Fruit fly (Drosophila melanogaster): ENCODE data around the gene CG46466.
A peak's percentile ranks its signal among the peaks of the same experiment; 100 is the strongest.

CG46466 gene

dm6 chr4:659884-660846 is 2.8 kb downstream of the CG46466 start, which contains the start of gene gw:
gw (minus strand) TSS chr4:660608.
- TF ChIP-seq CG17801 (GFP tag; optimal IDR thresholded peaks at IDR 0.05; ENCODE audit: partially characterized antibody) = peak; percentile 65

DNA sequence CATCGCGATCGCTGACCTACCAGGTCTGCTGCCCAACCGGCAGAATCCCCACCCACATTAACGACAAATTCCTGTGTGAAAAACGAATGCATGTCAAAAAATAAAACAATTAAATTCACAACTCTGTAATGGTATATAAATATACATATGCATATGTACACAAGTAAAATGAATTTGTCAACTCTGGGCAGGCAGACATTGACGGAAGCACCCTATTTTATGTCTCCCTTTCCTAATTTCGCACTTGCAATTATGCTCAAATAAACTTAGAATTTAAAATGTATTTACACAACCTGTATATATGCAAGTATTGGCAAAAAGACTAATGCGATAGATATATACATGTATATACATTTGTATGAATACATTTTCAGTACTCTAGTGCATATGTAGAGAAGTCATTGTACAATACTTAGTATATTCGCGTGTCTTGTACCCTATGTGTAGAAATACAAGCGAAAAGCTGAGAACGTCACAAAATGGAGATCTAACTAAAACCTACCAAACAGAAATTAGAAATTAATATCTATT is 3.8 kb downstream of the CG46466 start:
- no peak for TF ChIP-seq CG17801 (GFP tag; optimal IDR thresholded peaks at IDR 0.05; ENCODE audit: partially characterized antibody)

- no peak for TF ChIP-seq CG17801 (GFP tag; optimal IDR thresholded peaks at IDR 0.05; ENCODE audit: partially characterized antibody)
Measured at dm6 chr4:647388-647787, 15.5 kb downstream of the CG46466 start.

DNA sequence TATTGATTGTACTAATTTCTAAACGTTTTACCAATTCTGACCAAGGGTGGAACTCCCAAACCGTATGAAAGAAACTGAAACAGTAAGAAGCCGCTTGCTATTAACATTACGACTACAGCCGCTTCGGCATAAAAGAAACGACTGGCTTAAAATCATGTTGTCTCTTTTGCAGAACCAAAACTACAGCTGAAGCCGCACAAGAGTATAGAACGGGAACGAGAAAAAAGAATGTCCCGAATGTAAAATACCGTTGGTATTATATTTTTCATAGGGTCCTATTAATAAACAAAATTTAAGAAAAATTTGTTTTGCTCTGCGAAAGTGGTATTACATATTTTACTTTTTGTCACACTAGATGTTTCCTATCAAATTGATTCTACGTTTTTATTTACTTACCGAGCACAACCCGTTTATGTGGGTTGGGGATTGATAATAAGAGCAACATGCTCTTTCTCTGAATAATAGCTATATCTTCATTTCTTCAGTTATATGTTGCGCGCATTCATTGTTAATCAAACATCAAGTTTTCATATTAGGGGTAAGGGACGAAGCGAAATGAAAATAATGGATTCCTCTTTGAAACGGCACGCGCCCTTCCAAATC is 16.4 kb downstream of the CG46466 start, which contains the start of gene Ekar:
Ekar (minus strand) TSS at position 143 of the 603 bp plus-strand sequence.
- TF ChIP-seq CG17801 (GFP tag; optimal IDR thresholded peaks at IDR 0.05; ENCODE audit: partially characterized antibody) = no peak

DNA sequence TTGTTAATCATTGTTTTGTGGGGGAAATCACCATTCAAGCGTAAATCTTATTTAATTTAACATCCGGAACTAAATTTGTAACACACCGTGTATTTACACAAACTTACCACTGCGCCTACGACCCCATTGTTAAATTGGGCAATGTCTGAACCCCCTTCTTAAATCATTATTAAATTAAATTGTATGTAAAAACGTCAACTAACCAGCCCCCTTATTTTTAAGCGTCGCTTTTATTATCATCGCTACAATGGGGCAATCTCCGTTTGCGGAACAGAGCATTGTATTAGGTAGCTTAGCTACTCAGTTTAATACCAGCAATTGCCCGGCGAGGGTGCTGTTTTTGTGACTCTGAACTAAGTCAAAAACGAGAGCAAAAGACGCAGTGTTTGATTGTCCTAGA is 33.5 kb downstream of the CG46466 start, which contains the start of gene Gat:
Gat (plus strand) TSS at position 301 of the 400 bp plus-strand sequence.
- TF ChIP-seq CG17801 (GFP tag; optimal IDR thresholded peaks at IDR 0.05; ENCODE audit: partially characterized antibody) = no peak

dm6 chr4:625898-626644 is 36.9 kb downstream of the CG46466 start, which contains the start of gene mav:
mav (minus strand) TSS chr4:626031.
- no peak for TF ChIP-seq CG17801 (GFP tag; optimal IDR thresholded peaks at IDR 0.05; ENCODE audit: partially characterized antibody)
